Worm (Caenorhabditis elegans): ENCODE measurements around the gene R09F10.1.

R09F10.1 gene

DNA sequence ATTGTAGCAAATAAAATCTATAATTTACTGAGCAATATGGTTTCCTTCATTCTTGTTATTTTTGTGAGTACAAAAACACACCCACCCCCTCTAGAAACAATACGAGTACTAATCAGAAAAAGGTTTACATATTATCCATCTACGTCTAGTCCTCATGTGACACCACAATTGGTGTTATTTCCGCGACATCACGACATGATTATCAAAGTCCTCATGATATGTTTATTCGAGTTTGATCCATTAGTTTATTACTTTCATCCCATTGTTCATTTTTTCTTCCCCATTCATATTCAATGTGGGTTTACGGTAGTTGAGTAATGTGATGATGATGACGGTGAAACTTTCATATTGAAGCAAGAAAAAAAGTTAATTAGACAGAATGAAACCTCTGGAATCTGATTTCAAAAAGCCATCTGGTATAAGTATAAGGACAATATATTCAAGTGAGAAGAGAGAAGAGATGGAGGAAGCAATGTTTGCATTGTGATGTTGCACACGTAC, 30.9 kb downstream of the R09F10.1 start:
- TF ChIP-seq hif-1 (tag; optimal IDR thresholded peaks at IDR 0.05) (no peak), nhr-42 (GFP tag; IDR thresholded peaks at IDR 0.05) (no peak), unc-130 (GFP tag; optimal IDR thresholded peaks at IDR 0.05) (no peak), rbr-2 (tag; optimal IDR thresholded peaks at IDR 0.05) (no peak), madf-9 (GFP tag; conservative IDR thresholded peaks at IDR 0.05) (no peak), Y5F2A.4 (GFP tag; optimal IDR thresholded peaks at IDR 0.05) (no peak), nhr-111 (GFP tag; optimal IDR thresholded peaks at IDR 0.05) (no peak), Y105C5A.15 (GFP tag; IDR thresholded peaks at IDR 0.05) (no peak)

DNA sequence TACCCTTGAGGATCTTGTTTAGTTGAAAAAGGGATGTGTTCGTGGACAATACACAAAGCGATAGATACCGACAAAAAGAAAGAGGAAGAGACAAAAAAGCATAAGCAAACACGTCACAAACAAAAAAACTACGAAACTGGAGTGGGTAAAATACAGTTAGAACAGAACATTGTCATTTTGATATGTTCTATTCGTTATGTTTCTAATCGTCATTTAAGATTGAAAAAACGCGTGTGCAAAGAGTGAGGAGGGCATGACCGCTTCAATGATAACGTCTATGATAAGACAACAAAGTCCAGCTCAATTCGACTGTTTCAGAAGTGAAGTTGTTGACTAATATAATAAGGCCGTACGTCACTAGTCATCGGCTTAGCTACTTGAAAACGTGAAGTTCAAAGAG, 32.0 kb downstream of the R09F10.1 start:
- TF ChIP-seq nhr-77 (tag; optimal IDR thresholded peaks at IDR 0.05) = peak; percentile 54
- TF ChIP-seq tra-1 (GFP tag; IDR thresholded peaks at IDR 0.05) = 0 out of 2 replicates have a peak, but pooled peaks have one; percentile 15
- peak; percentile 89 for TF ChIP-seq dmd-6 (GFP tag; IDR thresholded peaks at IDR 0.05)
- no peak for TF ChIP-seq pha-4 (GFP tag; IDR thresholded peaks at IDR 0.05)
- no peak for TF ChIP-seq pha-4 (tag; optimal IDR thresholded peaks at IDR 0.05)
- peak; percentile 47 for TF ChIP-seq mep-1 (tag; optimal IDR thresholded peaks at IDR 0.05)
- peak; percentile 77 for TF ChIP-seq hlh-11 (tag; optimal IDR thresholded peaks at IDR 0.05)
- peak in 1 of 2 experiments; percentile 64 for TF ChIP-seq unc-62 (GFP tag; optimal IDR thresholded peaks at IDR 0.05 in 1 of 2)
- TF ChIP-seq unc-62 (tag; optimal IDR thresholded peaks at IDR 0.05) = no peak
- no peak for TF ChIP-seq nhr-76 (tag; optimal IDR thresholded peaks at IDR 0.05)
- TF ChIP-seq mdl-1 (tag; optimal IDR thresholded peaks at IDR 0.05) = peak in 1 of 2 experiments; percentile 39
- TF ChIP-seq nhr-28 (tag; optimal IDR thresholded peaks at IDR 0.05) = peak; percentile 87
- peak; percentile 47 for TF ChIP-seq mxl-3 (GFP tag; optimal IDR thresholded peaks at IDR 0.05)
- peak; percentile 50 for TF ChIP-seq hlh-30 (tag; optimal IDR thresholded peaks at IDR 0.05; ENCODE audit: insufficient read depth)
- no peak for TF ChIP-seq R02D3.7 (tag; optimal IDR thresholded peaks at IDR 0.05)
- no peak for TF ChIP-seq daf-16 (GFP tag; optimal IDR thresholded peaks at IDR 0.05)
- TF ChIP-seq daf-16 (tag; optimal IDR thresholded peaks at IDR 0.05) = peak; percentile 89
- peak; percentile 69 for TF ChIP-seq dve-1 (tag; optimal IDR thresholded peaks at IDR 0.05; ENCODE audit: insufficient read depth)
- TF ChIP-seq pqm-1 (tag; optimal IDR thresholded peaks at IDR 0.05) = peak; percentile 97

DNA sequence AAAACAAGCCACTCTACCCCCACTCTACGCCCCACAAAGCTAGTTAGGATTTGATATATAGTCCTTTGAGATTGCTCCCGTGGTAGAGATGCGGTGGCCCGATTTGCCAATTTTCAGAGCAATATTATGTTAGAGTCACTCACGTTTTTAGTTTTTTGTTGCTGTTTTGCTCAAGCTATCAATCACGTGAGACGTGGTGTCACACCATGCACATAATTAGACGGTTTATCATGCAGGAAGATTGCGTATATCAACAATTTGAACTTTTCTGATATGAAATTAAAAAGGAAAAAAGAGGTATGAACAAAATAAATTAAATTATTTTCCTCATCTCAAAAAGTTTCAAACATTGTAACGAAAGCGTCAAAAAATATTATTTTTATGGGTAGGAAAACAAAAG, 32.9 kb downstream of the R09F10.1 start:
- TF ChIP-seq mxl-3 (GFP tag; optimal IDR thresholded peaks at IDR 0.05) (no peak), daf-16 (GFP tag; optimal IDR thresholded peaks at IDR 0.05) (no peak), daf-16 (tag; optimal IDR thresholded peaks at IDR 0.05) (peak; percentile 59), dve-1 (tag; optimal IDR thresholded peaks at IDR 0.05; ENCODE audit: insufficient read depth) (peak; percentile 62), dmd-6 (GFP tag; IDR thresholded peaks at IDR 0.05) (peak; percentile 78), dpl-1 (GFP tag; optimal IDR thresholded peaks at IDR 0.05) (no peak), daf-19 (GFP tag; conservative IDR thresholded peaks at IDR 0.05) (no peak), hlh-11 (tag; optimal IDR thresholded peaks at IDR 0.05) (peak; percentile 38), hlh-30 (tag; optimal IDR thresholded peaks at IDR 0.05; ENCODE audit: insufficient read depth) (peak; percentile 55)

DNA sequence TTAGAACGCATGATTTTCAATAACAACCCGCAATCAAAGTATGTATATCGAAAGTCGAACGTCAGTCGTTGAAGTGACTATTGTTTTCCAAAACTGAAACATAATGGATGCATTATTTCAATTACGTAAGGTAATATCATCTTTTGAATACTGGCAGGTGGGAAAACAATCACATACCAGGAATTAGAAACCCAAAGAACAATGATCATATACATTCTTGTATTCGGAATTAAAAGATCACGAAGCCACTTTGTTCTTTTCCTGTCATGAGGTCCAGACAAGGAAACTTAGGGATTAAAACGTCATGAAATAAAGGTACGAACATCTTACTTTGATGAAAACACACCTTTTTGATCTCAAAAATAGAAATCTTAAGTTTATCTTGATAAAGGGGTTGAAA, 39.0 kb downstream of the R09F10.1 start:
- TF ChIP-seq dmd-6 (GFP tag; IDR thresholded peaks at IDR 0.05) (no peak), ctbp-1 (GFP tag; IDR thresholded peaks at IDR 0.05) (no peak)

DNA sequence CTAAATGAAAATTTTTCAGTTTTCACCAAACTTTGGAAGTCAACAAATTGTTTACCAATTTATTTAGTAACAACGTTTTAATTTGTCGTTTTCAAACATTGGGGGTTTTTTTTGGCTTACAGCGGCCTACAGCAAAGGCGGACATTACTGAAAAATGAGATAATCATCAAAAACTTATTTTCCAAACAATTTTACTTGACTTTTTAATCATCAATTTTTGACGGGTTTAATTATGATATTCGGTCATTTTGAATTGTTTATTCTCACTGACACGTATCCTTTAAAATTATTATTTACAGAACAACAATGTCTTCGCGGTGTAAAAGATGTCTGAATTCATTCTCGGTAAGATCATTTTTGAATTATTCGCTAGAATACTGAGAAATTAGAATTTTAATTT, 44.2 kb downstream of the R09F10.1 start, which contains the start of gene F40B5.2:
Gene F40B5.2, plus strand, starts transcription at position 301 of the 400 bp plus-strand sequence.
- TF ChIP-seq fkh-10 (GFP tag; optimal IDR thresholded peaks at IDR 0.05) (no peak), lin-39 (tag; optimal IDR thresholded peaks at IDR 0.05) (no peak), gei-8 (GFP tag; optimal IDR thresholded peaks at IDR 0.05) (no peak), aly-2 (tag; optimal IDR thresholded peaks at IDR 0.05) (no peak), nhr-41 (GFP tag; IDR thresholded peaks at IDR 0.05) (no peak), zip-11 (GFP tag; IDR thresholded peaks at IDR 0.05) (no peak)

All from whole organism, L4 larva.